Fruit fly (Drosophila melanogaster) S2 (cell line): ENCODE data around the gene CG2901.
A peak's percentile ranks its signal among the peaks of the same experiment; 100 is the strongest.

Experiments used
- CG8478 ChIP-seq: fragments of >200 bp; optimal IDR thresholded peaks from 2 replicates; lab custom pipeline; 2018
- CTCF ChIP-seq, 2 experiments: fragments of >200 bp; optimal IDR thresholded peaks; 2 replicates each; lab custom pipeline; 2018

CG2901 gene

dm6 chrX:3825069-3825468 is 2.9 kb upstream of the CG2901 start:
- no peak for TF ChIP-seq CTCF (optimal IDR thresholded peaks at IDR 0.05; lab: Kevin White, UChicago)
- no peak for TF ChIP-seq CG8478

DNA sequence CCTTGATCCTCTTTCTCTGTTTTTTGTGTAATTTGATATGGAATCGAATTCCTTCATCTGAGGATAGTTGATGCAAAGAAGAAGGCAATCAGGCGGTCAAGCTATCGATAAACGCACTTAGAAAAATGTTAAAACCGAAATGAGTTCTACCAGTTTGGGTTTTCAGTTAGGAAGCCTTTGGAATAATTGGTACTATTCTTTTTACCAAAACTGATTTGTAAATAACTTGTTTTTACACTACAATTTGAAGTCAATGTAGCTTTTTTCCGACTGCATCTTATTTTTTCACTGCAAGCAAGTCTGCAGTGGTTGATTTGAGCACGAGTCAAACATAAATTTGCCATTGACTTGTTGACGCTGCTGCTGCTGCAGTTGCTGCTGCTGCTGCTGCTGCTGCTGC is 3.8 kb downstream of the CG2901 start:
- no peak for TF ChIP-seq CG8478
- no peak for TF ChIP-seq CTCF (optimal IDR thresholded peaks at IDR 0.05; lab: Kevin White, UChicago)

DNA sequence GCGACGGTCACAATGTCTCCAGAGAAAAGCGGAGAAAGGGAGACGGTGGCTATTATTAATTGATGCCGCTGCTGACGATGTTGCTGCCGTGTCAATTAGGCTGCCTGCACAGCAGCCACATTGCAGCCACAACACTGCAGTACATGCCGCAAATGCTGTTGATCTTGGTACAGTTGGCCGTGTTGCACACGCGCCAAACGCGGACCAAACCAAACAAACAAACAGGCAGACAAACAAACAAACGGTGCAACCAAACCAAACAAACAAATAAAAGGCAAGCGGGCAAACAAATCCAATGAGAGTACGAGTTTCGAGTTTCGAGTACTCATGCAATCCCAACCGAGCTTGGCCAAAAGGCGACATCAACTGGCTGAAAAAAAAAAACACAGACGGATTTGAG is 4.2 kb downstream of the CG2901 start:
- TF ChIP-seq CG8478 (no peak), CTCF (optimal IDR thresholded peaks at IDR 0.05; lab: Kevin White, UChicago) (no peak)

dm6 chrX:3833109-3833657 is 5.2 kb downstream of the CG2901 start:
- TF ChIP-seq CTCF (optimal IDR thresholded peaks at IDR 0.05; lab: Kevin White, UChicago) (no peak), CG8478 (no peak)

DNA sequence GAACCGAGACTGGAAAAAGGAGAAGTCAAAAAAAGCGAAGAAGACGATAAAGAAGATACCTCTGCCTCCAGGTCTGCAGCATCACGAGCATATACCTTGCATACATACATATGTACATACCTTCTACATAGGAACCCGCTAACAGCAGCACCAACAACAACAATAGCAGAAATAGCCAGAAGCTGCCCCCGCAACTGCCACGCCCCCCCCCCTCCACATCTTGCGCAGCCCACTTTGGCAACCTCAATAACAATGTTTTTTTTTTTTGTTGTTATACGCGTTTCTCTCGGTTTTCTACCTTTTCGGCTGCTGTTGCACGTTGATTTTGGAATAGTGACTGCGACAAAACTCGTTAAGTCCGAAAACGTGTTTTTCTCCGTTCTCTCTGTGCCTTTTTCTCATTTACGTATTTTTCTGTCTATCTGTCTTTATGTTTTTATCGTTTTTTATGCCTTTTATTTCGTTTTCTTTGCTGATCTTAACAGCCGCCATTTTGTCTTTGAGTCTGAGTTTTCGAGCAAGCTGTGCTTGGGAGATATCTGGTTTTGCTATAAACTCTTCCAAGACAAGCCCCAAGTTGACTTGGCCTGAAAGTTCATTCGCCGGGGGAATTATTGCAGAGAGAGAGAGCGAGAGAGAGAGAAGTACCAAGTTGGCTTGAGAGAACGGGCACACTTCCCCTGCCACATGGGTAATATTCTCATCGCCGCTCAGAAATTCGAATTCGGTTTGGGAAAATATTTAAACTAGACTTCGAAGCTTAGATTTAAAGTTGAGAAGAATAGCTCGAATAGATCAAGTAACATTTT is 7.2 kb downstream of the CG2901 start:
- TF ChIP-seq CG8478 (no peak), CTCF (optimal IDR thresholded peaks at IDR 0.05; lab: Kevin White, UChicago) (no peak)

DNA sequence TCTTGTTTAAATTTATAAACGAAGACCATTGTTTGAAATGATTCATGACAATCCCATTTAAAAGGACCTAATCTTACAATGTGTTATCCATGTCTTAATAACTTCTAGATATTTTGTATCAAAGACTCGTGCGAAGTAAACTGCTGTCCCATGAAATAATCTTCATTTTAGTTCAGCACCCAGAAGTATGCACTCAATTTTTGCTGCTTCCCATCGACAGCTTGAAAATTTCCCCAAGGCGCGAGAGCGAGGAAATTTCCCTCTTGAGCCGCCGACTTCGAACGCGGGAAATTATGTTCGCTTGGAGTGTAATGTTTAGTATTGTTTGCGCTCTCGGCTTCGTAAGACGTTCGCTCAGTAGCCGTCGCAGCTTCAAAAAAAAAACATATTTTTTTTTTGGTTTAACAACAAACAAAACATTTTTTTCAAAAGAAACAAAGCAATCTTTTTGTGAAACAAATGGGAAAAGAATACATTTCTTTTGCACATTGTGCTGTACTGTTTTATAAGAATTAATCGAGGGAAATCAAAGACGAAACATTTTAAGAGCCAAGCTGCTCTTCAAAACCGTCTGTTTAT is 7.9 kb downstream of the CG2901 start:
- no peak for TF ChIP-seq CG8478
- TF ChIP-seq CTCF (optimal IDR thresholded peaks at IDR 0.05; lab: Kevin White, UChicago), result no peak

DNA sequence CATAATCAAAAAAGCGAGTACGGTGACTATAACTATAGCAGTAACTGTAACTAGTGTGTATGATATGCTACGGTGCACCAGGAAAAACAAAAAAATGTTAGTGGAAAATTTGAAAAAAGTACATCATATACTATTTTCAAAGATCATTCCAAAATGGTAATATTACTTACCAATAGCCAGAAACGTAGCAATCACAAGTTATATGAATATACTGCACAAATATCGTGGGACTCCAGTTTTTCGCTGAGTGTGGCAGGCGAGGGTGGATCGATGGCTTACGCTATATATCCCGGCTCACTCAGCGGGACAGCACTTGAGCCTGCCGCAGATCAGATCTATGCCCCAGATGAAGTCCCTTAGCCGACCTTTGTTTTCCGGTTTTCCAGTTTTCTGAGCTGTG is 9.6 kb downstream of the CG2901 start:
- TF ChIP-seq CTCF (optimal IDR thresholded peaks at IDR 0.05; lab: Kevin White, UChicago) (no peak), CG8478 (no peak)

DNA sequence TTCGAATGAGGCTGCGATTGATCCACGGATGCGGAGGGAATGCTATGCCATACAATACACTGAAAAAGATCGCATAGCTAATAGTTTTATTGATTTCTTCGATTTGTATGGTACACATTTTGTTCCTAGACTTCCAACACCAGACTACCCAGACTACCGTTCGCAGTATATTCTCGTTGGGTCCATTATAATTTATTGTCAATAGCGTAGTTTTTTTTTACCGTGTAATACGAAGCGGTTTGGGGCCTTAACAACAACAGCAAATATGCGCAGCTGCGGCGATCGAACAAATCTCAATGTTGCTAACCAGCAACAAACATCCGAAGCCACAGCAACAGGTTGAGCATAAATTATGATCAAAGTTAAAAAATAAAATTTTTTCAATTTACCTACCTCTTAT is 10.7 kb downstream of the CG2901 start:
- TF ChIP-seq CTCF (optimal IDR thresholded peaks at IDR 0.05; lab: Kevin White, UChicago) (no peak), CG8478 (no peak)

- TF ChIP-seq CG8478 (no peak), CTCF (optimal IDR thresholded peaks at IDR 0.05; lab: Kevin White, UChicago) (peak in 1 of 2 experiments; percentile 3)
Observed at dm6 chrX:3840962-3841361, 13.0 kb downstream of the CG2901 start.

DNA sequence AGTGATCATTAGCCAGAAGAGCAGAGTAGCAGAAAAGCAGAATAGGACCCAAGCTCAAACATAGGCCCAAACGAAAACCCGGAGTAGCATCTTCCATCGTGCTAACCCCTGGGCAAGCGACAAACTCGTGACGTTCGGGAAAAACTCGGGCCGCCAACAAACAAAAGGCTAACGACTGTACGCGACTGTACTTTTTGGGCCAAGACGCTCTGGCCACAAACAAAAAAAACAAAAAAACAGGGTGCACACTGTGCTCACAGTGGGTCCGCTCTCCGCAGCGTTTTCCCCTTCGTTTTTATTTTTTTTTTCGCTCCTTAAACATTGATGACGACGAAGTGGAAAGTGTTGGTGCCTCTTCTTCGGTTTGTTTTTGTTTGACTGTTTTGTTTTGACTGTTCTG is 14.9 kb downstream of the CG2901 start:
- TF ChIP-seq CTCF (optimal IDR thresholded peaks at IDR 0.05; lab: Kevin White, UChicago) (no peak), CG8478 (no peak)

- TF ChIP-seq CTCF (optimal IDR thresholded peaks at IDR 0.05; lab: Kevin White, UChicago), result no peak
- no peak for TF ChIP-seq CG8478
Observed at dm6 chrX:3845340-3846161, 17.6 kb downstream of the CG2901 start.

DNA sequence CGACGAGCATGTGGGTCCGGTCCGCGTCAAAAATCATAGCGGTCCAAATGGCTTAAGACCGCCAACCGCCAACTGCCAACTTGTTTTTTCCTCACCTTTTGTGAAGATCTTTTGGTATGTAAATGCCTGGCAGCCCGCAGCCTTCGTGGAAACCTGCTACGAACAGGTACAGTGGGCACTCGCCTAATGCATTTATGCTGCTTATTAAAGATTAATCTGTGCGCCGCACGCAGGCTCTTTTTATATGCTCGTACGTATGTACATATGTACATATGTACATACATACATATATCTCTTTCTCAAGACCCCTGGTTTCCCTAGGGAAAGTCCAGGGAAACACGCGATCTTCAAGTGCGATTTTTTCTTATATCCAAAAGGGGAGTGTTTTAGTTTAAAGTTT is 18.4 kb downstream of the CG2901 start:
- TF ChIP-seq CTCF (optimal IDR thresholded peaks at IDR 0.05; lab: Kevin White, UChicago) (no peak), CG8478 (no peak)

- TF ChIP-seq CG8478, result no peak
- no peak for TF ChIP-seq CTCF (optimal IDR thresholded peaks at IDR 0.05; lab: Kevin White, UChicago)
Observed at dm6 chrX:3849419-3850028, 21.5 kb downstream of the CG2901 start.

DNA sequence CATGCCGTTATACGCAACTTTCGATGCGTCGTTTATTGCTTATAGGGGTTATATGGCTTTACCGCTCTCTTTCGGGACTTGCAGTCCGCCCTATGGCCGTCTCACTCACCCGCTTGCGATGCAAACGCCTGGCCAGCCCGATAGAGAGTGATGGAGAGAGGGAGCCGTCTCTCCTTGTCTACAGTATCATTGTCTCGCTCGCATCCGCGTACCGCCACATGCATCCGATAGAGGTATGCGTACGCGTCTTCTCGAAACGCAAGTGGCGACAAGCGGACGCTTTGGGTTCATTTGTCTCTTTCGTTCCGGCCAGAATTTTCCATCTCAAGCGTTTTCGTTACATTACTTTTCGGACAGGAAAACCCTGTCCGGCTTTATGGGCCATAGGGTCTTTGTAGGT is 33.2 kb downstream of the CG2901 start:
- TF ChIP-seq CG8478, result peak; percentile 84
- peak; percentile 44 to 57 for TF ChIP-seq CTCF (optimal IDR thresholded peaks at IDR 0.05; lab: Kevin White, UChicago)

DNA sequence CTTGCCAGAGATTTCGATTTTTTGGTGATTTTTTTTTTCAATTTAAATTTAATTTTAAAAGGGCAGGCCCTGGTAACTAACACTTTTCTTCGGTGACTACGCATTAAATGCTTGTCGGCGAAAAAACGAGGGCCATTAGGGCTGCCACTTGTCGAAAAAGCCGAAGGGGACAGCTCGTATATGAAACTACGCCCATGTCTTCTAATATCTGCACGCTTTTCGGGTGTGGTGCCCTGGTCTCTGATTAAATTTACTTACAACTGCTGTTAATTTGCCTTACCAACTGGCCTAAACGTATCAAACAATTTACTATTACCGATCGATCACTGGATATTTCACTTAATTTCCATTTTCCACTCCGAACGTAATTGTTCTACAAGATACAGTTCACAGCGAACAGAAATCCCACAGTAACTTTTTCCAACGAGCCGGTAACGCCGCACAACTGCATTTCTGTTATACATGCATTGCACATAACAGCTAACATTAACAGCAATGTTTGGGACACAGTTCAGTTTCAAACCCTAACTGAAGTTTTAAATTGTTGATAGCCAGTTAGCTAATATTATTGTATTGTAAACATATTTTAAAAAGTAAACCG is 34.4 kb downstream of the CG2901 start:
- TF ChIP-seq CG8478 (no peak), CTCF (optimal IDR thresholded peaks at IDR 0.05; lab: Kevin White, UChicago) (peak; percentile 50 to 58)
